Fruit fly (Drosophila melanogaster) whole organism, wandering third instar larva: ENCODE results near the gene kraken.
A peak's percentile ranks its signal among the peaks of the same experiment; 100 is the strongest.

Source experiments
- Abd-B ChIP-seq: fragments of >200 bp; optimal IDR thresholded peaks from 2 replicates; lab custom pipeline; 2017; ENCODE audit warnings: missing biosample characterization, missing genetic modification characterization
- CG32264 ChIP-seq: fragments of 200-800 bp; sonication (Bioruptor generic); optimal IDR thresholded peaks from 2 replicates; lab custom pipeline; 2016; ENCODE audit warnings: missing biosample characterization, missing genetic modification characterization
- CG9705 ChIP-seq: fragments of 200-800 bp; sonication (Bioruptor generic); optimal IDR thresholded peaks from 2 replicates; lab custom pipeline; 2018; ENCODE audit warnings: missing biosample characterization, mild to moderate bottlenecking, missing genetic modification characterization
- CrebA ChIP-seq: fragments of 200-800 bp; sonication (Bioruptor generic); optimal IDR thresholded peaks from 2 replicates; lab custom pipeline; 2016; ENCODE audit warnings: missing biosample characterization, mild to moderate bottlenecking, missing genetic modification characterization, borderline replicate concordance
- Dfd ChIP-seq: fragments of >200 bp; optimal IDR thresholded peaks from 2 replicates; lab custom pipeline; 2017; ENCODE audit warnings: missing biosample characterization, missing genetic modification characterization
- Dif ChIP-seq: fragments of 200-275, 200-300 bp; sonication (Bioruptor generic); optimal IDR thresholded peaks from 2 replicates; lab custom pipeline; 2018; ENCODE audit warnings: missing biosample characterization, missing genetic modification characterization; ENCODE audit not compliant: partially characterized antibody
- GATAd ChIP-seq: sonication (Bioruptor generic); optimal IDR thresholded peaks from 2 replicates; lab custom pipeline; 2016; ENCODE audit warnings: missing biosample characterization, missing genetic modification characterization
- HLH106 ChIP-seq: fragments of 200-800 bp; optimal IDR thresholded peaks from 3 replicates; lab custom pipeline; 2019; ENCODE audit warnings: missing biosample characterization, mild to moderate bottlenecking, missing genetic modification characterization, moderate library complexity
- Hnf4 ChIP-seq: fragments of 200-800 bp; sonication (Bioruptor generic); optimal IDR thresholded peaks from 2 replicates; lab custom pipeline; 2016; ENCODE audit warnings: missing biosample characterization, mild to moderate bottlenecking, missing genetic modification characterization
- Hr78 ChIP-seq: fragments of >200 bp; optimal IDR thresholded peaks from 2 replicates; lab custom pipeline; 2017; ENCODE audit warnings: missing biosample characterization, missing genetic modification characterization
- Hr83 ChIP-seq: fragments of 200-300 bp; sonication (Bioruptor generic); optimal IDR thresholded peaks from 2 replicates; lab custom pipeline; 2016; ENCODE audit warnings: missing biosample characterization, mild to moderate bottlenecking, missing genetic modification characterization, moderate library complexity; ENCODE audit not compliant: poor library complexity, severe bottlenecking
- Jra ChIP-seq: sonication (Bioruptor generic); optimal IDR thresholded peaks from 2 replicates; lab custom pipeline; 2016; ENCODE audit warnings: missing biosample characterization, missing genetic modification characterization
- Mio ChIP-seq: sonication (Bioruptor generic); optimal IDR thresholded peaks from 2 replicates; lab custom pipeline; 2016; ENCODE audit warnings: missing biosample characterization, missing genetic modification characterization
- Myc ChIP-seq: fragments of >200 bp; optimal IDR thresholded peaks from 2 replicates; lab custom pipeline; 2017
- N ChIP-seq: fragments of >200 bp; optimal IDR thresholded peaks from 2 replicates; lab custom pipeline; 2018; ENCODE audit warnings: missing biosample characterization, missing external identifiers, missing genetic modification characterization
- OdsH ChIP-seq: fragments of 200-800 bp; sonication (Bioruptor generic); optimal IDR thresholded peaks from 2 replicates; lab custom pipeline; 2016; ENCODE audit warnings: missing biosample characterization, mild to moderate bottlenecking, missing genetic modification characterization
- Rel ChIP-seq, 2 experiments: fragments of 200-800 bp; sonication (Bioruptor generic) in 1 of 2; optimal IDR thresholded peaks; 2 replicates in 1 of 2; 3 replicates in 1 of 2; lab custom pipeline; 2016 to 2019; ENCODE audit warnings: mild to moderate bottlenecking in 2 of 2, missing biosample characterization in 2 of 2, missing genetic modification characterization in 2 of 2, moderate library complexity in 1 of 2
- Sp1 ChIP-seq: fragments of 200-800 bp; sonication (Bioruptor generic); optimal IDR thresholded peaks from 3 replicates; lab custom pipeline; 2019; ENCODE audit warnings: missing biosample characterization, mild to moderate bottlenecking, missing genetic modification characterization, moderate library complexity
- Vsx2 ChIP-seq: fragments of 200-300, 225-300 bp; sonication (Bioruptor generic); optimal IDR thresholded peaks from 2 replicates; lab custom pipeline; 2018; ENCODE audit warnings: missing biosample characterization, missing genetic modification characterization; ENCODE audit not compliant: partially characterized antibody
- br ChIP-seq: fragments of 200-800 bp; sonication (Bioruptor generic); optimal IDR thresholded peaks from 2 replicates; lab custom pipeline; 2016; ENCODE audit warnings: missing biosample characterization, missing genetic modification characterization
- brk ChIP-seq: fragments of 200-800 bp; sonication (Bioruptor generic); optimal IDR thresholded peaks from 2 replicates; lab custom pipeline; 2016; ENCODE audit warnings: missing biosample characterization, mild to moderate bottlenecking, missing genetic modification characterization
- dl ChIP-seq, 2 experiments: fragments of 175-275, 200-275 bp in 1 of 2; fragments of 200-275 bp in 1 of 2; sonication (Bioruptor generic); optimal IDR thresholded peaks; lab custom pipeline; 2018; ENCODE audit warnings: mild to moderate bottlenecking in 2 of 2, missing biosample characterization in 2 of 2, missing genetic modification characterization in 2 of 2, moderate library complexity in 2 of 2; ENCODE audit not compliant: partially characterized antibody in 2 of 2, insufficient read depth in 1 of 2
- dmrt93B ChIP-seq: fragments of 200-800 bp; sonication (Bioruptor generic); optimal IDR thresholded peaks from 2 replicates; lab custom pipeline; 2018; ENCODE audit warnings: missing biosample characterization, mild to moderate bottlenecking, missing genetic modification characterization
- dsf ChIP-seq: sonication (Bioruptor generic); optimal IDR thresholded peaks from 2 replicates; lab custom pipeline; 2016; ENCODE audit warnings: missing biosample characterization, missing genetic modification characterization, borderline replicate concordance
- ey ChIP-seq: fragments of 200-800 bp; sonication (Bioruptor generic); optimal IDR thresholded peaks from 2 replicates; lab custom pipeline; 2016; ENCODE audit warnings: missing biosample characterization, missing genetic modification characterization
- foxo ChIP-seq, 2 experiments: fragments of 200-800 bp; sonication (Bioruptor generic); optimal IDR thresholded peaks; 2 replicates in 1 of 2; 3 replicates in 1 of 2; lab custom pipeline; 2016 to 2017; ENCODE audit warnings: missing biosample characterization in 2 of 2, missing genetic modification characterization in 2 of 2
- fru ChIP-seq: fragments of 200-800 bp; sonication (Bioruptor generic); optimal IDR thresholded peaks from 3 replicates; lab custom pipeline; 2016; ENCODE audit warnings: missing biosample characterization, mild to moderate bottlenecking, missing genetic modification characterization
- h ChIP-seq: fragments of 200-800 bp; sonication (Bioruptor generic); optimal IDR thresholded peaks from 3 replicates; lab custom pipeline; 2016; ENCODE audit warnings: missing biosample characterization, mild to moderate bottlenecking, missing genetic modification characterization
- jim ChIP-seq: fragments of 175-275, 200-325 bp; sonication (Bioruptor generic); optimal IDR thresholded peaks from 2 replicates; lab custom pipeline; 2016; ENCODE audit warnings: missing biosample characterization, mild to moderate bottlenecking, missing genetic modification characterization
- lola ChIP-seq: fragments of >200 bp; optimal IDR thresholded peaks from 2 replicates; lab custom pipeline; 2017; ENCODE audit warnings: missing biosample characterization, missing genetic modification characterization
- pan ChIP-seq: fragments of >200 bp; optimal IDR thresholded peaks from 2 replicates; lab custom pipeline; 2017
- psq ChIP-seq: fragments of 200-800 bp; sonication (Bioruptor generic); optimal IDR thresholded peaks from 3 replicates; lab custom pipeline; 2017; ENCODE audit warnings: missing biosample characterization, mild to moderate bottlenecking, missing genetic modification characterization, moderate library complexity
- rgr ChIP-seq: fragments of 200-800 bp; sonication (Bioruptor generic); optimal IDR thresholded peaks from 3 replicates; lab custom pipeline; 2016; ENCODE audit warnings: missing biosample characterization, mild to moderate bottlenecking, missing genetic modification characterization
- sage ChIP-seq: fragments of 200-800 bp; sonication (Bioruptor generic); optimal IDR thresholded peaks from 2 replicates; lab custom pipeline; 2016; ENCODE audit warnings: missing biosample characterization, mild to moderate bottlenecking, missing genetic modification characterization
- sv ChIP-seq: fragments of 200-800 bp; sonication (Bioruptor generic); optimal IDR thresholded peaks from 3 replicates; lab custom pipeline; 2016; ENCODE audit warnings: missing biosample characterization, missing genetic modification characterization
- tai ChIP-seq: sonication (Bioruptor generic); optimal IDR thresholded peaks from 2 replicates; lab custom pipeline; 2016; ENCODE audit warnings: missing biosample characterization, missing genetic modification characterization
- usp ChIP-seq: fragments of >200 bp; optimal IDR thresholded peaks from 2 replicates; lab custom pipeline; 2017; ENCODE audit warnings: missing biosample characterization, missing genetic modification characterization
- woc ChIP-seq: sonication (Bioruptor generic); optimal IDR thresholded peaks from 2 replicates; lab custom pipeline; 2016; ENCODE audit warnings: missing biosample characterization, mild to moderate bottlenecking, missing genetic modification characterization

The kraken gene

dm6 chr2L:866950-867744 lies 14.6 kb downstream of the kraken start:
- peak; percentile 91 for TF ChIP-seq psq (GFP tag; lab: Kevin White, UChicago)
- TF ChIP-seq pan (lab: Kevin White, UChicago): no peak
- TF ChIP-seq sage (GFP tag; lab: Kevin White, UChicago): peak; percentile 97
- peak; percentile 75 for TF ChIP-seq dsf
- TF ChIP-seq GATAd (GFP tag; lab: Kevin White, UChicago): peak; percentile 86
- peak; percentile 97 for TF ChIP-seq HLH106 (tag; lab: Kevin White, UChicago)
- TF ChIP-seq dmrt93B (GFP tag; lab: Kevin White, UChicago): peak; percentile 92
- TF ChIP-seq Hr83 (GFP tag; lab: Kevin White, UChicago): peak; percentile 75
- peak; percentile 43 for TF ChIP-seq Dfd (GFP tag; lab: Kevin White, UChicago)
- peak; percentile 98 for TF ChIP-seq ey
- TF ChIP-seq Mio: peak; percentile 74
- no peak for TF ChIP-seq Abd-B (GFP tag; lab: Kevin White, UChicago)
- TF ChIP-seq usp (GFP tag; lab: Kevin White, UChicago): no peak
- TF ChIP-seq woc (GFP tag; lab: Kevin White, UChicago): peak; percentile 94
- peak; percentile 92 for TF ChIP-seq brk (GFP tag; lab: Kevin White, UChicago)
- no peak for TF ChIP-seq lola (GFP tag; lab: Kevin White, UChicago)
- TF ChIP-seq CG9705: peak; percentile 95
- TF ChIP-seq CrebA (GFP tag; lab: Kevin White, UChicago): peak; percentile 75
- peak; percentile 96 for TF ChIP-seq OdsH (GFP tag; lab: Kevin White, UChicago)
- TF ChIP-seq Sp1 (GFP tag; lab: Kevin White, UChicago): peak; percentile 95
- peak; percentile 95 for TF ChIP-seq CG32264 (GFP tag; lab: Kevin White, UChicago)
- peak; percentile 92 for TF ChIP-seq sv (GFP tag; lab: Kevin White, UChicago)
- peak; percentile 97 for TF ChIP-seq br (GFP tag; lab: Kevin White, UChicago)
- TF ChIP-seq Dif (GFP tag; lab: Kevin White, UChicago): no peak
- TF ChIP-seq Myc (lab: Kevin White, UChicago): no peak
- no peak for TF ChIP-seq N (GFP tag; lab: Kevin White, UChicago)
- peak; percentile 97 for TF ChIP-seq Hnf4 (GFP tag; lab: Kevin White, UChicago)
- peak; percentile 99 for TF ChIP-seq fru (GFP tag; lab: Kevin White, UChicago)
- TF ChIP-seq Vsx2 (GFP tag; lab: Kevin White, UChicago): no peak
- TF ChIP-seq rgr (GFP tag; lab: Kevin White, UChicago): peak; percentile 97
- TF ChIP-seq Rel (GFP tag; optimal IDR thresholded peaks at IDR 0.05; lab: Kevin White, UChicago): peak; percentile 46
- peak; percentile 82 for TF ChIP-seq Rel (tag; optimal IDR thresholded peaks at IDR 0.05; lab: Kevin White, UChicago)
- TF ChIP-seq Hr78: no peak
- peak; percentile 95 for TF ChIP-seq tai
- peak; percentile 98 for TF ChIP-seq h (GFP tag; lab: Kevin White, UChicago)
- no peak for TF ChIP-seq dl (GFP tag; optimal IDR thresholded peaks at IDR 0.05; lab: Kevin White, UChicago; ENCODE audit: insufficient read depth in 1 of 2, partially characterized antibody in 2 of 2)
- TF ChIP-seq Jra (GFP tag; lab: Kevin White, UChicago): peak; percentile 88
- peak; percentile 62 for TF ChIP-seq jim (GFP tag; lab: Kevin White, UChicago)
- peak; percentile 83 to 97 for TF ChIP-seq foxo (GFP tag; optimal IDR thresholded peaks at IDR 0.05; lab: Kevin White, UChicago)
- TF ChIP-seq, all 38 proteins: peak for 28
